Fruit fly (Drosophila melanogaster) whole organism, embryonic: Measurements from ENCODE around the gene CG13377.

Source experiments
- Ada2b ChIP-seq: fragments of 200-800 bp; sonication (Bioruptor generic); IDR thresholded peaks from 2 replicates; pipeline ENCODE4 v1.3.6; 2022; ENCODE audit warnings: missing biosample characterization, missing genetic modification characterization
- CG10209 ChIP-seq: fragments of 200-800 bp; sonication (Bioruptor generic); optimal IDR thresholded peaks from 3 replicates; lab custom pipeline; 2017; ENCODE audit warnings: missing biosample characterization, mild to moderate bottlenecking, missing genetic modification characterization, missing genetic modification reagents
- CG11085 ChIP-seq: fragments of 200-800 bp; sonication (Bioruptor generic); IDR thresholded peaks from 2 replicates; pipeline ENCODE4 v1.3.6; 2022; ENCODE audit warnings: missing biosample characterization, missing genetic modification characterization
- CG11093 ChIP-seq: fragments of 200-800 bp; sonication (Bioruptor generic); IDR thresholded peaks from 3 replicates; pipeline ENCODE4 v1.3.6; 2022; ENCODE audit warnings: missing biosample characterization, missing genetic modification characterization
- CG15269 ChIP-seq: fragments of 200-800 bp; sonication (Bioruptor generic); optimal IDR thresholded peaks from 2 replicates; lab custom pipeline; 2018; ENCODE audit warnings: missing biosample characterization, mild to moderate bottlenecking, missing genetic modification characterization, moderate library complexity
- CG15601 ChIP-seq: fragments of 200-800 bp; sonication (Bioruptor generic); optimal IDR thresholded peaks from 3 replicates; lab custom pipeline; 2019; ENCODE audit warnings: missing biosample characterization, mild to moderate bottlenecking, missing genetic modification characterization, moderate library complexity
- CG1647 ChIP-seq: fragments of 200-800 bp; sonication (Bioruptor generic); optimal IDR thresholded peaks from 3 replicates; lab custom pipeline; 2016; ENCODE audit warnings: missing biosample characterization, missing genetic modification characterization
- CG16815 ChIP-seq: fragments of 200-800 bp; sonication (Bioruptor generic); optimal IDR thresholded peaks from 3 replicates; lab custom pipeline; 2017; ENCODE audit warnings: missing biosample characterization, mild to moderate bottlenecking, missing genetic modification characterization
- CG17612 ChIP-seq: fragments of 200-800 bp; sonication (Bioruptor generic); IDR thresholded peaks from 2 replicates; pipeline ENCODE4 v1.3.6; 2022; ENCODE audit warnings: missing biosample characterization, missing genetic modification characterization
- CG2129 ChIP-seq: fragments of 200-800 bp; sonication (Bioruptor generic); IDR thresholded peaks from 2 replicates; pipeline ENCODE4 v1.3.6; 2022; ENCODE audit warnings: missing biosample characterization, missing genetic modification characterization; ENCODE audit not compliant: partially characterized antibody
- CG2889 ChIP-seq: fragments of 200-800 bp; sonication (Bioruptor generic); IDR thresholded peaks from 3 replicates; pipeline ENCODE4 v1.3.6; 2022; ENCODE audit warnings: missing biosample characterization, missing genetic modification characterization
- CG6254 ChIP-seq: fragments of 200-800 bp; sonication (Bioruptor generic); optimal IDR thresholded peaks from 3 replicates; lab custom pipeline; 2017; ENCODE audit warnings: mild to moderate bottlenecking, missing biosample characterization, missing genetic modification reagents, missing genetic modification characterization
- CG6272 ChIP-seq: fragments of 200-800 bp; sonication (Bioruptor generic); IDR thresholded peaks from 2 replicates; pipeline ENCODE4 v1.3.6; 2022; ENCODE audit warnings: missing biosample characterization, missing genetic modification characterization
- CG6791 ChIP-seq: fragments of 200-800 bp; sonication (Bioruptor generic); IDR thresholded peaks from 3 replicates; pipeline ENCODE4 v1.3.6; 2022; ENCODE audit warnings: missing biosample characterization, missing genetic modification characterization; ENCODE audit not compliant: partially characterized antibody
- CG6854 ChIP-seq: fragments of 200-800 bp; sonication (Bioruptor generic); optimal IDR thresholded peaks from 3 replicates; lab custom pipeline; 2017; ENCODE audit warnings: missing biosample characterization, mild to moderate bottlenecking, missing genetic modification characterization
- CG8281 ChIP-seq: fragments of 200-800 bp; sonication (Bioruptor generic); optimal IDR thresholded peaks from 2 replicates; lab custom pipeline; 2018; ENCODE audit warnings: missing biosample characterization, mild to moderate bottlenecking, missing genetic modification characterization, moderate library complexity
- CG8924 ChIP-seq: fragments of 200-800 bp; optimal IDR thresholded peaks from 3 replicates; lab custom pipeline; 2019; ENCODE audit warnings: missing biosample characterization, mild to moderate bottlenecking, missing genetic modification characterization, moderate library complexity
- CG9215 ChIP-seq: fragments of 200-800 bp; sonication (Bioruptor generic); IDR thresholded peaks from 2 replicates; pipeline ENCODE4 v1.3.6; 2022; ENCODE audit warnings: missing biosample characterization, missing genetic modification characterization
- CTCF ChIP-seq: fragments of 200-800 bp; sonication (Bioruptor generic); optimal IDR thresholded peaks from 2 replicates; lab custom pipeline; 2017; ENCODE audit warnings: missing biosample characterization, mild to moderate bottlenecking, missing genetic modification characterization, moderate library complexity
- D ChIP-seq, 2 experiments: fragments of 200-800 bp in 1 of 2; fragments of >200 bp in 1 of 2; sonication (Bioruptor generic) in 1 of 2; optimal IDR thresholded peaks; 2 replicates in 1 of 2; 3 replicates in 1 of 2; lab custom pipeline; 2017; ENCODE audit warnings: mild to moderate bottlenecking in 1 of 2, missing biosample characterization in 1 of 2, missing genetic modification characterization in 1 of 2, missing genetic modification reagents in 1 of 2
- D19A ChIP-seq: fragments of 200-800 bp; optimal IDR thresholded peaks from 3 replicates; lab custom pipeline; 2019; ENCODE audit warnings: missing biosample characterization, mild to moderate bottlenecking, missing genetic modification characterization, moderate library complexity
- Dfd ChIP-seq, 2 experiments: fragments of >200 bp; optimal IDR thresholded peaks; 2 replicates each; lab custom pipeline; 2017; ENCODE audit warnings: missing biosample characterization in 2 of 2, missing genetic modification characterization in 2 of 2
- Drgx ChIP-seq: fragments of 200-800 bp; sonication (Bioruptor generic); IDR thresholded peaks from 2 replicates; pipeline ENCODE4 v1.3.6; 2022; ENCODE audit warnings: missing biosample characterization, missing genetic modification characterization
- Hey ChIP-seq: fragments of 200-800 bp; sonication (Bioruptor generic); optimal IDR thresholded peaks from 3 replicates; lab custom pipeline; 2018; ENCODE audit warnings: missing biosample characterization, mild to moderate bottlenecking, missing genetic modification characterization
- Hmr ChIP-seq: fragments of 200-800 bp; sonication (Bioruptor generic); optimal IDR thresholded peaks from 3 replicates; lab custom pipeline; 2017; ENCODE audit warnings: mild to moderate bottlenecking, missing biosample characterization, missing genetic modification reagents, missing genetic modification characterization
- Med ChIP-seq: fragments of 200-800 bp; sonication (Bioruptor generic); peaks from one replicate; lab custom pipeline; 2016; ENCODE audit warnings: missing biosample characterization, missing genetic modification characterization, mild to moderate bottlenecking, inconsistent platforms, moderate library complexity
- Nf-YB ChIP-seq: fragments of 200-800 bp; sonication (Bioruptor generic); optimal IDR thresholded peaks from 3 replicates; lab custom pipeline; 2019; ENCODE audit warnings: missing biosample characterization, mild to moderate bottlenecking, missing genetic modification characterization, moderate library complexity
- Pdp1 ChIP-seq, 2 experiments: fragments of 200-800 bp; sonication (Bioruptor generic); optimal IDR thresholded peaks; 3 replicates each; lab custom pipeline; 2016; ENCODE audit warnings: missing biosample characterization in 2 of 2, missing genetic modification characterization in 2 of 2, mild to moderate bottlenecking in 1 of 2, moderate library complexity in 1 of 2
- Ptx1 ChIP-seq: fragments of 200-800 bp; sonication (Bioruptor generic); IDR thresholded peaks from 2 replicates; pipeline ENCODE4 v1.3.6; 2022; ENCODE audit warnings: missing biosample characterization, missing genetic modification characterization
- Six4 ChIP-seq: fragments of 200-800 bp; sonication (Bioruptor generic); optimal IDR thresholded peaks from 2 replicates; lab custom pipeline; 2016; ENCODE audit warnings: missing biosample characterization, missing genetic modification characterization
- ase ChIP-seq: fragments of 200-800 bp; sonication (Bioruptor generic); IDR thresholded peaks from 3 replicates; pipeline ENCODE4 v1.3.6; 2022; ENCODE audit warnings: missing biosample characterization, missing genetic modification characterization
- ash1 ChIP-seq: fragments of 200-800 bp; sonication (Bioruptor generic); optimal IDR thresholded peaks from 2 replicates; lab custom pipeline; 2018; ENCODE audit warnings: missing biosample characterization, mild to moderate bottlenecking, missing genetic modification characterization
- cas ChIP-seq: fragments of 200-800 bp; sonication (Bioruptor generic); IDR thresholded peaks from 2 replicates; pipeline ENCODE4 v1.3.6; 2022; ENCODE audit warnings: missing biosample characterization, missing genetic modification characterization
- ci ChIP-seq: fragments of 200-800 bp; sonication (Bioruptor generic); IDR thresholded peaks from 3 replicates; pipeline ENCODE4 v1.3.6; 2022; ENCODE audit warnings: missing biosample characterization, missing genetic modification characterization
- dpn ChIP-seq, 2 experiments: fragments of 200-800 bp; sonication (Bioruptor generic); optimal IDR thresholded peaks; 3 replicates each; lab custom pipeline; 2016; ENCODE audit warnings: missing biosample characterization in 2 of 2, missing genetic modification characterization in 2 of 2
- eyg ChIP-seq: fragments of 200-800 bp; sonication (Bioruptor generic); optimal IDR thresholded peaks from 3 replicates; lab custom pipeline; 2016; ENCODE audit warnings: missing biosample characterization, missing genetic modification characterization
- fd3F ChIP-seq: fragments of 200-800 bp; sonication (Bioruptor generic); optimal IDR thresholded peaks from 2 replicates; lab custom pipeline; 2018; ENCODE audit warnings: missing biosample characterization, mild to moderate bottlenecking, missing genetic modification characterization, moderate library complexity
- gcm ChIP-seq: fragments of 200-800 bp; sonication (Bioruptor generic); optimal IDR thresholded peaks from 2 replicates; lab custom pipeline; 2019; ENCODE audit warnings: missing biosample characterization, mild to moderate bottlenecking, missing genetic modification characterization, moderate library complexity
- gem ChIP-seq: fragments of 200-800 bp; sonication (Bioruptor generic); optimal IDR thresholded peaks from 2 replicates; lab custom pipeline; 2019; ENCODE audit warnings: missing biosample characterization, mild to moderate bottlenecking, missing genetic modification characterization, moderate library complexity
- hb ChIP-seq: fragments of 200-800 bp; sonication (Bioruptor generic); IDR thresholded peaks from 3 replicates; pipeline ENCODE4 v1.3.6; 2022; ENCODE audit warnings: missing biosample characterization, missing genetic modification characterization; ENCODE audit not compliant: partially characterized antibody
- jing ChIP-seq: fragments of 200-800 bp; sonication (Bioruptor generic); optimal IDR thresholded peaks from 2 replicates; lab custom pipeline; 2018; ENCODE audit warnings: missing biosample characterization, mild to moderate bottlenecking, missing genetic modification characterization
- onecut ChIP-seq: fragments of 200-800 bp; sonication (Bioruptor generic); IDR thresholded peaks from 2 replicates; pipeline ENCODE4 v1.3.6; 2022; ENCODE audit warnings: missing biosample characterization, missing genetic modification characterization
- pho ChIP-seq: fragments of 200-800 bp; sonication (Bioruptor generic); optimal IDR thresholded peaks from 2 replicates; lab custom pipeline; 2016; ENCODE audit warnings: missing biosample characterization, missing genetic modification characterization
- ro ChIP-seq: fragments of 200-800 bp; sonication (Bioruptor generic); IDR thresholded peaks from 2 replicates; pipeline ENCODE4 v1.3.6; 2022; ENCODE audit warnings: missing biosample characterization, missing genetic modification characterization
- scrt ChIP-seq: fragments of 200-800 bp; sonication (Bioruptor generic); optimal IDR thresholded peaks from 2 replicates; lab custom pipeline; 2018; ENCODE audit warnings: missing biosample characterization, mild to moderate bottlenecking, missing genetic modification characterization, moderate library complexity
- sug ChIP-seq: fragments of 200-800 bp; optimal IDR thresholded peaks from 2 replicates; lab custom pipeline; 2019; ENCODE audit warnings: missing biosample characterization, mild to moderate bottlenecking, missing genetic modification characterization, moderate library complexity
- trh ChIP-seq: fragments of 200-800 bp; sonication (Bioruptor generic); optimal IDR thresholded peaks from 2 replicates; lab custom pipeline; 2016; ENCODE audit warnings: missing biosample characterization, missing genetic modification characterization
- zen2 ChIP-seq: fragments of 200-800 bp; sonication (Bioruptor generic); IDR thresholded peaks from 3 replicates; pipeline ENCODE4 v1.3.6; 2022; ENCODE audit warnings: missing biosample characterization, missing genetic modification characterization; ENCODE audit not compliant: partially characterized antibody

The CG13377 gene

dm6 chrX:279097-279727 is 15.4 kb upstream of the CG13377 start, which contains the start of the genes CG3777 and ewg (continued):
- TF ChIP-seq CG11093 (GFP tag; lab: Robert Waterston, UW) (no peak), ase (GFP tag; lab: Robert Waterston, UW) (no peak), CG6854 (GFP tag; lab: Kevin White, UChicago) (no peak), Drgx (GFP tag; lab: Robert Waterston, UW) (no peak), CG6272 (GFP tag; lab: Robert Waterston, UW) (no peak), eyg (GFP tag; lab: Kevin White, UChicago) (no peak), CG11085 (no peak), Six4 (GFP tag; lab: Kevin White, UChicago) (no peak), pho (GFP tag; lab: Kevin White, UChicago) (peak; percentile 19), scrt (no peak), CG15601 (no peak), hb (GFP tag; lab: Robert Waterston, UW) (peak; percentile 96), CTCF (GFP tag; lab: Kevin White, UChicago) (peak; percentile 70), CG2889 (GFP tag; lab: Robert Waterston, UW) (no peak), Nf-YB (GFP tag; lab: Kevin White, UChicago) (no peak), jing (GFP tag; lab: Kevin White, UChicago) (no peak), CG1647 (GFP tag; lab: Kevin White, UChicago) (no peak), CG16815 (no peak), dpn (GFP tag; optimal IDR thresholded peaks at IDR 0.05; lab: Kevin White, UChicago) (peak; percentile 4 to 8), ci (GFP tag; lab: Robert Waterston, UW) (no peak), gem (tag; lab: Kevin White, UChicago) (no peak), CG8924 (tag; lab: Kevin White, UChicago) (peak; percentile 30), Dfd (GFP tag; optimal IDR thresholded peaks at IDR 0.05; lab: Kevin White, UChicago) (no peak), CG2129 (GFP tag; lab: Robert Waterston, UW) (peak; percentile 85), sug (tag; lab: Kevin White, UChicago) (peak; percentile 21), D (optimal IDR thresholded peaks at IDR 0.05; lab: Kevin White, UChicago) (no peak), D (GFP tag; optimal IDR thresholded peaks at IDR 0.05; lab: Kevin White, UChicago) (no peak), Ada2b (GFP tag; lab: Robert Waterston, UW) (no peak), cas (GFP tag; lab: Robert Waterston, UW) (no peak)

dm6 chrX:278370-279096 is 14.7 kb upstream of the CG13377 start:
- TF ChIP-seq eyg (GFP tag; lab: Kevin White, UChicago), result no peak
- TF ChIP-seq fd3F (GFP tag; lab: Kevin White, UChicago), result no peak
- TF ChIP-seq Hey (tag; lab: Kevin White, UChicago), result no peak
- no peak for TF ChIP-seq CG6254 (GFP tag; lab: Kevin White, UChicago)
- TF ChIP-seq trh, result no peak
- peak; percentile 8 for TF ChIP-seq CG10209 (GFP tag; lab: Kevin White, UChicago)
- peak in 1 of 2 experiments; percentile 21 for TF ChIP-seq Pdp1 (GFP tag; optimal IDR thresholded peaks at IDR 0.05; lab: Kevin White, UChicago)
- TF ChIP-seq Med, result peak; percentile 77
- TF ChIP-seq Ptx1, result no peak
- TF ChIP-seq gcm (GFP tag; lab: Kevin White, UChicago), result no peak
- TF ChIP-seq CG6791 (GFP tag; lab: Robert Waterston, UW), result no peak
- TF ChIP-seq CG9215 (GFP tag; lab: Robert Waterston, UW), result no peak
- TF ChIP-seq ash1 (GFP tag; lab: Kevin White, UChicago), result no peak
- no peak for TF ChIP-seq CG8281 (tag; lab: Kevin White, UChicago)
- TF ChIP-seq zen2 (GFP tag; lab: Robert Waterston, UW), result no peak
- TF ChIP-seq Hmr (GFP tag; lab: Kevin White, UChicago), result peak; percentile 40
- no peak for TF ChIP-seq ro
- TF ChIP-seq CG17612 (GFP tag; lab: Robert Waterston, UW), result no peak
- TF ChIP-seq CG15269 (tag; lab: Kevin White, UChicago), result peak; percentile 23
- TF ChIP-seq onecut (GFP tag; lab: Robert Waterston, UW), result no peak
- peak; percentile 67; the same call in 2 of the 3 replicates for TF ChIP-seq ci (GFP tag; lab: Robert Waterston, UW)
- TF ChIP-seq D19A, result peak; percentile 19
